Worm (Caenorhabditis elegans) whole organism, L1 larva: ENCODE measurements around the gene F19G12.4.
"Not testable (repeated sequence)": the region's sequence is repeated elsewhere in the genome, so short reads cannot be mapped to it uniquely, and the experiment has no call there.

Experiments
- aly-2 ChIP-seq: fragments of 150-350 bp; optimal IDR thresholded peaks from 2 replicates; lab custom pipeline; 2014; ENCODE audit warnings: missing biosample characterization, missing genetic modification characterization
- elt-2 ChIP-seq: sonication (generic microtip); optimal IDR thresholded peaks from 2 replicates; lab custom pipeline; 2016; ENCODE audit warnings: missing genetic modification characterization, mild to moderate bottlenecking, inconsistent platforms, missing compliant biosample characterization, missing genetic modification reagents
- lsy-2 ChIP-seq, 2 experiments: fragments of 150-350 bp; optimal IDR thresholded peaks; 2 replicates each; lab custom pipeline; 2014; ENCODE audit warnings: missing biosample characterization in 2 of 2, missing genetic modification characterization in 2 of 2
- nhr-237 ChIP-seq: fragments of 150-350 bp; optimal IDR thresholded peaks from 2 replicates; lab custom pipeline; 2014; ENCODE audit warnings: missing biosample characterization, missing genetic modification characterization
- nhr-28 ChIP-seq: fragments of 150-350 bp; optimal IDR thresholded peaks from 2 replicates; lab custom pipeline; 2014; ENCODE audit warnings: missing biosample characterization, missing genetic modification characterization
- skn-1 ChIP-seq: fragments of 150-350 bp; optimal IDR thresholded peaks from 2 replicates; lab custom pipeline; 2014; ENCODE audit warnings: missing biosample characterization, missing genetic modification characterization
- sox-4 ChIP-seq: sonication (generic microtip); optimal IDR thresholded peaks from 2 replicates; lab custom pipeline; 2016; ENCODE audit warnings: missing genetic modification characterization, missing compliant biosample characterization
- tbx-2 ChIP-seq: sonication (generic microtip); optimal IDR thresholded peaks from 2 replicates; lab custom pipeline; 2016; ENCODE audit warnings: missing genetic modification characterization, missing compliant biosample characterization
- unc-86 ChIP-seq: sonication (generic microtip); optimal IDR thresholded peaks from 2 replicates; lab custom pipeline; 2016; ENCODE audit warnings: missing genetic modification characterization, missing compliant biosample characterization
- ztf-4 ChIP-seq: fragments of 150-350 bp; optimal IDR thresholded peaks from 2 replicates; lab custom pipeline; 2014; ENCODE audit warnings: missing biosample characterization, missing genetic modification characterization

- TF ChIP-seq ztf-4 (tag; lab: Kevin White, UChicago); tbx-2; lsy-2 (tag; optimal IDR thresholded peaks at IDR 0.05; lab: Kevin White, UChicago); nhr-28 (tag; lab: Kevin White, UChicago); sox-4 (tag; lab: Kevin White, UChicago); unc-86 (tag; lab: Kevin White, UChicago); skn-1 (tag; lab: Kevin White, UChicago); aly-2 (tag; lab: Kevin White, UChicago); elt-2 (tag; lab: Kevin White, UChicago); nhr-237 (tag; lab: Kevin White, UChicago): not testable (repeated sequence)
Observed at ce11 chrX:1403971-1404370, 13.1 kb upstream of the F19G12.4 start, which contains the start of gene ZK402.1.
